Worm (Caenorhabditis elegans): ENCODE results near the gene fzo-1.

DNA sequence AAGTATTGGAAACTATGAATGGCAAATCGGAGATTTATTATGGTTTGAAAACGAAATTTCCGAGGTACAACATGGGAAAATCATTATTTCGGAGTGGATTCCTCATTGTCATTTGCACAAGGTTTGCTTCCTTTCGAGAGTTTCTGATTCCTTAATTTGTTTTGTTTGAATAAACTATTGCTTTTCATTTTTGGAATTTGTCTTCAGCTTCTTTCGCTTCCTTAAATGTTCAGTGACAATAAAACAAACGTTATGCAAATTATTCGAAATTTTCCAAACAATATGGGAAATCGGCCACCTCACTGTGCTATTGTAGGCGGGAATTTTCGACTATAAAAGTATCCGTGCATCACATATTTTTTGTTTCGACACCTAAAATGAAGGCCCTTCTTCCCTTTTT, 5.9 kb upstream of the fzo-1 start, which contains the start of gene nep-25:
- TF ChIP-seq F13C5.2 (tag; optimal IDR thresholded peaks at IDR 0.05): no peak
- TF ChIP-seq hmbx-1 (tag; optimal IDR thresholded peaks at IDR 0.05): no peak
- no peak for TF ChIP-seq tra-4 (tag; optimal IDR thresholded peaks at IDR 0.05)
- TF ChIP-seq ama-1 (optimal IDR thresholded peaks at IDR 0.05): no peak
- no peak for TF ChIP-seq aly-1 (tag; optimal IDR thresholded peaks at IDR 0.05)
- TF ChIP-seq ceh-13 (GFP tag; optimal IDR thresholded peaks at IDR 0.05): no peak
- TF ChIP-seq flt-1 (GFP tag; IDR thresholded peaks at IDR 0.05): no peak
- TF ChIP-seq ceh-36 (tag; optimal IDR thresholded peaks at IDR 0.05): no peak
- TF ChIP-seq hmg-4 (GFP tag; optimal IDR thresholded peaks at IDR 0.05): no peak
- TF ChIP-seq tbx-11 (GFP tag; IDR thresholded peaks at IDR 0.05): no peak
- TF ChIP-seq hnd-1 (tag; optimal IDR thresholded peaks at IDR 0.05): no peak
- TF ChIP-seq scrt-1 (GFP tag; IDR thresholded peaks at IDR 0.05): no peak

All from whole organism, early embryonic.